Worm (Caenorhabditis elegans): ENCODE data around the gene C39E9.7.

C39E9.7 gene

ce11 chrIV:13093677-13094076 is 17.2 kb upstream of the C39E9.7 start, which contains the start of the genes prcc-1 and C39E9.12 (continued):
- no peak for TF ChIP-seq zip-4 (GFP tag; optimal IDR thresholded peaks at IDR 0.05)
- no peak for TF ChIP-seq lin-39 (tag; optimal IDR thresholded peaks at IDR 0.05)
- TF ChIP-seq unc-98 (GFP tag; IDR thresholded peaks at IDR 0.05), result no peak
- TF ChIP-seq pqm-1 (tag; optimal IDR thresholded peaks at IDR 0.05), result no peak
- peak; percentile 27 to 78 (median 63) for TF ChIP-seq ceh-82 (tag; optimal IDR thresholded peaks at IDR 0.05)
- TF ChIP-seq isw-1 (GFP tag; IDR thresholded peaks at IDR 0.05), result no peak; the same call in 1 of the 2 replicates
- TF ChIP-seq ets-5 (GFP tag; IDR thresholded peaks at IDR 0.05), result no peak
- peak; percentile 92 to 97 for TF ChIP-seq lin-35 (GFP tag; optimal IDR thresholded peaks at IDR 0.05)
- no peak for TF ChIP-seq blmp-1 (tag; optimal IDR thresholded peaks at IDR 0.05)
- TF ChIP-seq hlh-4 (tag; optimal IDR thresholded peaks at IDR 0.05), result no peak
- no peak for TF ChIP-seq ceh-88 (GFP tag; IDR thresholded peaks at IDR 0.05)
- no peak for TF ChIP-seq mab-9 (GFP tag; IDR thresholded peaks at IDR 0.05)
- TF ChIP-seq C04F5.9 (tag; optimal IDR thresholded peaks at IDR 0.05), result peak; percentile 14
- no peak for TF ChIP-seq nhr-90 (tag; optimal IDR thresholded peaks at IDR 0.05; ENCODE audit: poor library complexity)
- peak; percentile 37 for TF ChIP-seq tbx-2 (tag; optimal IDR thresholded peaks at IDR 0.05)
- peak; percentile 88 to 95 (median 92) for TF ChIP-seq dpl-1 (GFP tag; optimal IDR thresholded peaks at IDR 0.05)
- no peak for TF ChIP-seq sup-37 (GFP tag; optimal IDR thresholded peaks at IDR 0.05)
- no peak for TF ChIP-seq unc-62 (GFP tag; optimal IDR thresholded peaks at IDR 0.05)
- TF ChIP-seq fkh-8 (tag; optimal IDR thresholded peaks at IDR 0.05), result peak; percentile 56
- no peak for TF ChIP-seq pax-3 (tag; optimal IDR thresholded peaks at IDR 0.05)
- peak; percentile 84 for TF ChIP-seq lin-15B (tag; optimal IDR thresholded peaks at IDR 0.05)
- TF ChIP-seq elt-3 (tag; optimal IDR thresholded peaks at IDR 0.05), result peak in 1 of 6 experiments; percentile 67
- no peak for TF ChIP-seq nhr-76 (tag; optimal IDR thresholded peaks at IDR 0.05)
- TF ChIP-seq snpc-4 (tag; optimal IDR thresholded peaks at IDR 0.05), result no peak
- TF ChIP-seq F16B12.6 (tag; optimal IDR thresholded peaks at IDR 0.05), result peak; percentile 66
- no peak for TF ChIP-seq ama-1 (optimal IDR thresholded peaks at IDR 0.05)
- no peak for TF ChIP-seq nhr-84 (tag; optimal IDR thresholded peaks at IDR 0.05)
- TF ChIP-seq rnt-1 (tag; optimal IDR thresholded peaks at IDR 0.05), result peak; percentile 79
- peak; percentile 55 for TF ChIP-seq xbp-1 (tag; optimal IDR thresholded peaks at IDR 0.05)
- no peak for TF ChIP-seq nhr-12 (tag; optimal IDR thresholded peaks at IDR 0.05)
- TF ChIP-seq nhr-237 (tag; optimal IDR thresholded peaks at IDR 0.05), result no peak
- TF ChIP-seq sox-4 (tag; optimal IDR thresholded peaks at IDR 0.05), result no peak
- no peak for TF ChIP-seq vab-15 (tag; optimal IDR thresholded peaks at IDR 0.05)
- no peak for TF ChIP-seq egl-27 (tag; optimal IDR thresholded peaks at IDR 0.05)
- no peak for TF ChIP-seq alr-1 (tag; optimal IDR thresholded peaks at IDR 0.05; ENCODE audit: borderline replicate concordance)
- TF ChIP-seq elt-2 (tag; optimal IDR thresholded peaks at IDR 0.05), result no peak
- TF ChIP-seq unc-30 (tag; optimal IDR thresholded peaks at IDR 0.05), result no peak
- no peak for TF ChIP-seq aly-2 (tag; optimal IDR thresholded peaks at IDR 0.05)
- peak; percentile 62 for TF ChIP-seq swsn-7 (tag; optimal IDR thresholded peaks at IDR 0.05)
- no peak for TF ChIP-seq egl-13 (tag; optimal IDR thresholded peaks at IDR 0.05)
- no peak for TF ChIP-seq zag-1 (tag; optimal IDR thresholded peaks at IDR 0.05)
- peak; percentile 73 for TF ChIP-seq unc-130 (tag; optimal IDR thresholded peaks at IDR 0.05)
- no peak for TF ChIP-seq ces-1 (GFP tag; optimal IDR thresholded peaks at IDR 0.05)
- TF ChIP-seq nhr-77 (tag; optimal IDR thresholded peaks at IDR 0.05), result peak; percentile 54
- no peak for TF ChIP-seq hpl-2 (GFP tag; optimal IDR thresholded peaks at IDR 0.05)
- no peak for TF ChIP-seq pag-3 (tag; optimal IDR thresholded peaks at IDR 0.05; ENCODE audit: borderline replicate concordance, insufficient read depth)
- TF ChIP-seq ceh-90 (tag; optimal IDR thresholded peaks at IDR 0.05), result no peak
- TF ChIP-seq fkh-10 (GFP tag; optimal IDR thresholded peaks at IDR 0.05), result no peak
- peak; percentile 10 for TF ChIP-seq lir-3 (tag; optimal IDR thresholded peaks at IDR 0.05; ENCODE audit: poor library complexity)
- no peak for TF ChIP-seq tlp-1 (tag; optimal IDR thresholded peaks at IDR 0.05)
- no peak for TF ChIP-seq nhr-11 (tag; optimal IDR thresholded peaks at IDR 0.05)
- TF ChIP-seq efl-1 (optimal IDR thresholded peaks at IDR 0.05), result peak; percentile 93 to 94
- peak; percentile 92 to 99 for TF ChIP-seq efl-1 (GFP tag; optimal IDR thresholded peaks at IDR 0.05 in 1 of 2)
- peak; percentile 37 for TF ChIP-seq unc-86 (tag; optimal IDR thresholded peaks at IDR 0.05)
